Worm (Caenorhabditis elegans): ENCODE measurements around the gene flp-5.

flp-5 gene

DNA sequence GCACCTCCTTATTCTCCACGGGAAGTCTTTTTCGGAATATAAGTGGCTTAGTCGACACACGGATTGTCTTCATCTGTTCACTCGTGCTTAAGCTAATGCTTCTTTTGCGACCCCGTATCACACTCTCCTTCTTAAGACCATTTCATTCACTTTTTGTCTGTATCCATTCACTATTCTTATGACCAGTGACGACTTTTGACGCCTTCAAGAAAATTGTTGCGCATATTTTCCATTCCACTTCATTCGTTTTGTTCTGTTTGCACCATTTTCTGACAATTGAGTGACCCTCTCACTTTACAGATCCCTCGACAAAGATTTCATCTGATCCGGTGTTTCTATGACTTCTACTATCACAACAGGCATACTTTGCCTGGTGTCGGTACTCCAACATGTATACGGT, 20.5 kb upstream of the flp-5 start, which contains the start of gene H03E18.1:
H03E18.1 (plus strand) TSS at position 301 of the 400 bp plus-strand sequence.
- no peak for TF ChIP-seq hlh-13 (GFP tag; optimal IDR thresholded peaks at IDR 0.05)
- TF ChIP-seq sox-4 (tag; optimal IDR thresholded peaks at IDR 0.05): no peak
- TF ChIP-seq ceh-19 (GFP tag; optimal IDR thresholded peaks at IDR 0.05): no peak
- no peak for TF ChIP-seq npax-4 (tag; optimal IDR thresholded peaks at IDR 0.05)
- TF ChIP-seq sox-2 (GFP tag; IDR thresholded peaks at IDR 0.05): no peak
- no peak for TF ChIP-seq sdc-2 (tag; optimal IDR thresholded peaks at IDR 0.05)
- TF ChIP-seq elt-4 (tag; optimal IDR thresholded peaks at IDR 0.05): no peak
- TF ChIP-seq elt-2 (tag; optimal IDR thresholded peaks at IDR 0.05): no peak
- TF ChIP-seq pax-1 (tag; optimal IDR thresholded peaks at IDR 0.05): no peak
- TF ChIP-seq nhr-11 (tag; optimal IDR thresholded peaks at IDR 0.05): no peak
- TF ChIP-seq pros-1 (tag; optimal IDR thresholded peaks at IDR 0.05): no peak
- no peak for TF ChIP-seq unc-42 (tag; optimal IDR thresholded peaks at IDR 0.05)
- no peak for TF ChIP-seq gmeb-2 (tag; optimal IDR thresholded peaks at IDR 0.05)
- no peak for TF ChIP-seq C08G9.2 (tag; optimal IDR thresholded peaks at IDR 0.05)
- TF ChIP-seq unc-55 (GFP tag; optimal IDR thresholded peaks at IDR 0.05): no peak
- no peak for TF ChIP-seq ceh-48 (tag; optimal IDR thresholded peaks at IDR 0.05)
- no peak for TF ChIP-seq hlh-30 (tag; optimal IDR thresholded peaks at IDR 0.05; ENCODE audit: insufficient read depth)
- no peak for TF ChIP-seq ama-1 (optimal IDR thresholded peaks at IDR 0.05)
- no peak for TF ChIP-seq ets-4 (tag; optimal IDR thresholded peaks at IDR 0.05)
- TF ChIP-seq pat-9 (tag; optimal IDR thresholded peaks at IDR 0.05): no peak

DNA sequence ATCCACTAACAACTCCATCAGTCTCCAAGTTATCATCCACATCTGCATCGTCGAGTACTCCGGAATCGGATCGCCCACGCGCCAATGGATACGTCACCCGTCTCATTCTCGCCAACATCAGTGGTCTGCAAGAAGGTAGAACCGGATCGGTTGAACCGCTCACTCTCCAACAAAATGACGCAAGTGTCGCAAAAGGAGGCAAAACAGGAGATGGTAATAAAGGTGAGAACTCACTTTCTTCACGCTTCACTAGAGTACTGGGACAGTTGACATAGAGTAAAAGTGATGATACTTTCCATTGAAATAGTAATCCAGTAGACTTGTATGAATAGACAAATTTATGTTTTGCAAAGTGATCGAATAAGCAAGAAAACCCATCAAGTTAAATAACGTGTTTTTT, 19.0 kb upstream of the flp-5 start:
- TF ChIP-seq ceh-30 (tag; optimal IDR thresholded peaks at IDR 0.05) (no peak), pax-1 (tag; optimal IDR thresholded peaks at IDR 0.05) (no peak), rnt-1 (tag; optimal IDR thresholded peaks at IDR 0.05) (no peak), lin-11 (tag; optimal IDR thresholded peaks at IDR 0.05) (no peak), ceh-9 (tag; optimal IDR thresholded peaks at IDR 0.05) (no peak), che-1 (tag; optimal IDR thresholded peaks at IDR 0.05) (no peak), lim-6 (tag; optimal IDR thresholded peaks at IDR 0.05) (no peak)

DNA sequence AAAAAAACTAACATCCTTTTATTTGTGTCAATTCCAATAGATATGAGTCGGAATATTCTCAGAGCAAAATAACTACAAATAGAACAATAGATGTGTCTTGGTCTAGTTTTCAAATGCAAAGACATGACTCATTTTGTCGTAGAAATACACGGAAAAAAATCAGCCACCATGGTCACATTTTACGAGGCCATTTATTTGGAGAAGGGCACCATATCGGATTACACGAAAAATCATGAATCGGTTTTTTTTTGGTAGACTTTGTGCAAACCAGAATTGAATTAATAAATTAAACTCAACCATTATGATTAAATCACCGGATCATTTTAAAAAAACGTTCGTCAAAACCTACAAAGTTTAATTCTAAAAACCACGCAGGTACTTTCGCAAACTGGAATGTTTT, 7.6 kb upstream of the flp-5 start, which contains the start of gene H03E18.2:
H03E18.2 (minus strand) TSS at position 101 of the 400 bp plus-strand sequence.
- TF ChIP-seq rnt-1 (tag; optimal IDR thresholded peaks at IDR 0.05) (no peak), che-1 (tag; optimal IDR thresholded peaks at IDR 0.05) (no peak), ttx-3 (tag; optimal IDR thresholded peaks at IDR 0.05) (no peak), dmd-4 (tag; optimal IDR thresholded peaks at IDR 0.05; ENCODE audit: borderline replicate concordance) (no peak), odd-2 (tag; optimal IDR thresholded peaks at IDR 0.05) (no peak), T23F11.4 (GFP tag; optimal IDR thresholded peaks at IDR 0.05) (no peak), sox-4 (tag; optimal IDR thresholded peaks at IDR 0.05) (no peak), ceh-24 (tag; optimal IDR thresholded peaks at IDR 0.05) (no peak), hlh-13 (GFP tag; optimal IDR thresholded peaks at IDR 0.05) (no peak), C08G9.2 (tag; optimal IDR thresholded peaks at IDR 0.05) (no peak), pha-4 (tag; optimal IDR thresholded peaks at IDR 0.05) (no peak), ceh-2 (tag; optimal IDR thresholded peaks at IDR 0.05) (no peak), elt-2 (tag; optimal IDR thresholded peaks at IDR 0.05) (no peak), F13H6.1 (tag; optimal IDR thresholded peaks at IDR 0.05) (no peak)

DNA sequence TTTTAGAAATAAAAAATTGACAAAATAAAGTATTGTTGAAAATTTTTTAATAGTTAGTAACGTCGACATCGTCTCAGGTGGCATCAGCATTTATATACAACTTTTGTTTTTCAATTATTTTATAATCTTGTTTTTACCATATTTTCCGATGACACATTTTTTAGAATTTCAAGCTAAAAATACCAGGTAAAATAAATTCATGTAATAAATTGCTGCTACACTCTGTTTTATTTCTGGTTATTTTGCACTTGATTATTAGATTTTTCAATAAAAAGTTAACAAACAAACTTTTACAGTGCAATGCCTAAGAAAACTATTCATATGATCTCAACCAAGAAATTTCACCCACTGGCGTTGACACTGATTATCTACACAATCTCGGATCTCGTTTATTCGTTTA, 6.4 kb upstream of the flp-5 start, which contains the start of gene C03G5.14:
C03G5.14 (plus strand) TSS at position 301 of the 400 bp plus-strand sequence.
- TF ChIP-seq tbx-7 (tag; optimal IDR thresholded peaks at IDR 0.05) (no peak), unc-3 (GFP tag; conservative IDR thresholded peaks at IDR 0.05) (no peak), unc-3 (tag; optimal IDR thresholded peaks at IDR 0.05) (no peak), hlh-30 (tag; optimal IDR thresholded peaks at IDR 0.05; ENCODE audit: insufficient read depth) (no peak), ceh-45 (GFP tag; IDR thresholded peaks at IDR 0.05) (no peak), pqm-1 (tag; optimal IDR thresholded peaks at IDR 0.05) (no peak), pax-1 (tag; optimal IDR thresholded peaks at IDR 0.05) (no peak), ahr-1 (tag; optimal IDR thresholded peaks at IDR 0.05) (no peak), K09A11.1 (tag; optimal IDR thresholded peaks at IDR 0.05; ENCODE audit: insufficient read depth) (no peak), lin-11 (tag; optimal IDR thresholded peaks at IDR 0.05) (no peak), ceh-6 (GFP tag; optimal IDR thresholded peaks at IDR 0.05) (no peak), nhr-232 (tag; optimal IDR thresholded peaks at IDR 0.05) (no peak), ceh-34 (tag; optimal IDR thresholded peaks at IDR 0.05) (no peak), sox-4 (tag; optimal IDR thresholded peaks at IDR 0.05) (no peak), Y22D7AL.16 (tag; optimal IDR thresholded peaks at IDR 0.05) (no peak), unc-55 (GFP tag; optimal IDR thresholded peaks at IDR 0.05) (no peak), odd-2 (tag; optimal IDR thresholded peaks at IDR 0.05) (no peak), C38D4.7 (GFP tag; optimal IDR thresholded peaks at IDR 0.05) (no peak), ttx-3 (tag; optimal IDR thresholded peaks at IDR 0.05) (no peak), rnt-1 (tag; optimal IDR thresholded peaks at IDR 0.05) (no peak), sox-2 (GFP tag; IDR thresholded peaks at IDR 0.05) (no peak)
